Worm (Caenorhabditis elegans) whole organism, L3 larva: Measurements from ENCODE around the gene D1022.2.

Source experiments
- lin-15B ChIP-seq: fragments of 150-350 bp; optimal IDR thresholded peaks from 2 replicates; lab custom pipeline; 2014; ENCODE audit warnings: missing biosample characterization, missing genetic modification characterization
- mdl-1 ChIP-seq: fragments of 150-350 bp; optimal IDR thresholded peaks from 2 replicates; lab custom pipeline; 2014; ENCODE audit warnings: missing biosample characterization, missing genetic modification characterization
- nhr-43 ChIP-seq: sonication (generic microtip); optimal IDR thresholded peaks from 2 replicates; lab custom pipeline; 2016; ENCODE audit warnings: mild to moderate bottlenecking, missing genetic modification characterization, missing compliant biosample characterization; ENCODE audit not compliant: poor library complexity, severe bottlenecking
- snpc-4 ChIP-seq: fragments of 150-350 bp; optimal IDR thresholded peaks from 2 replicates; lab custom pipeline; 2014; ENCODE audit warnings: missing biosample characterization, missing genetic modification characterization
- unc-62 ChIP-seq: fragments of 150-350 bp; sonication (generic microtip); optimal IDR thresholded peaks from 4 replicates; lab custom pipeline; 2014; ENCODE audit warnings: missing biosample characterization, missing genetic modification reagents, missing genetic modification characterization

ce11 chrII:7458706-7459105 is 599 bp upstream of the D1022.2 start, which contains the start of gene D1022.5:
- TF ChIP-seq lin-15B (tag; lab: Kevin White, UChicago) (no peak), mdl-1 (tag; lab: Kevin White, UChicago) (no peak), unc-62 (GFP tag; lab: Kevin White, UChicago) (no peak), snpc-4 (tag; lab: Kevin White, UChicago) (no peak), nhr-43 (tag; lab: Kevin White, UChicago) (no peak)
